Worm (Caenorhabditis elegans): ENCODE results near the gene T18D3.5.

- TF ChIP-seq ceh-90 (tag; optimal IDR thresholded peaks at IDR 0.05) (no peak), nhr-90 (tag; optimal IDR thresholded peaks at IDR 0.05; ENCODE audit: poor library complexity) (no peak), egl-13 (tag; optimal IDR thresholded peaks at IDR 0.05) (no peak), nhr-84 (tag; optimal IDR thresholded peaks at IDR 0.05) (no peak), vab-15 (tag; optimal IDR thresholded peaks at IDR 0.05) (no peak), ces-1 (GFP tag; optimal IDR thresholded peaks at IDR 0.05) (no peak), tbx-2 (tag; optimal IDR thresholded peaks at IDR 0.05) (no peak), nhr-20 (tag; optimal IDR thresholded peaks at IDR 0.05) (no peak)
Measured at ce11 chrX:12478465-12478864, 14.9 kb downstream of the T18D3.5 start.
